Worm (Caenorhabditis elegans) whole organism, L2 larva: ENCODE data around the gene anmt-2.

Source experiments
- C34F6.9 ChIP-seq: fragments of 150-350 bp; optimal IDR thresholded peaks from 2 replicates; lab custom pipeline; 2014; ENCODE audit warnings: missing biosample characterization, missing genetic modification characterization
- F13H6.1 ChIP-seq: sonication (generic microtip); optimal IDR thresholded peaks from 2 replicates; lab custom pipeline; 2016; ENCODE audit warnings: missing genetic modification characterization, missing compliant biosample characterization
- R02D3.7 ChIP-seq: fragments of 150-350 bp; optimal IDR thresholded peaks from 2 replicates; lab custom pipeline; 2014; ENCODE audit warnings: missing biosample characterization, missing genetic modification characterization
- Y55F3AM.14 ChIP-seq: fragments of 200-800 bp; sonication (Bioruptor generic); optimal IDR thresholded peaks from 2 replicates; lab custom pipeline; 2018; ENCODE audit warnings: mild to moderate bottlenecking, missing genetic modification characterization, missing compliant biosample characterization
- ZK546.5 ChIP-seq: sonication (generic microtip); optimal IDR thresholded peaks from 2 replicates; lab custom pipeline; 2017; ENCODE audit warnings: missing biosample characterization, missing genetic modification characterization
- alr-1 ChIP-seq: fragments of 150-350 bp; optimal IDR thresholded peaks from 2 replicates; lab custom pipeline; 2014; ENCODE audit warnings: missing biosample characterization, missing genetic modification characterization
- aly-2 ChIP-seq: fragments of 150-350 bp; optimal IDR thresholded peaks from 2 replicates; lab custom pipeline; 2014; ENCODE audit warnings: missing biosample characterization, missing genetic modification characterization
- ama-1 ChIP-seq: fragments of 150-350 bp; optimal IDR thresholded peaks from 2 replicates; lab custom pipeline; 2018; ENCODE audit warnings: inconsistent platforms
- blmp-1 ChIP-seq: sonication (generic microtip); optimal IDR thresholded peaks from 2 replicates; lab custom pipeline; 2017; ENCODE audit warnings: missing genetic modification characterization, mild to moderate bottlenecking, missing compliant biosample characterization, antibody characterized with exemption, moderate library complexity; ENCODE audit not compliant: insufficient read depth
- ceh-16 ChIP-seq: fragments of 150-350 bp; optimal IDR thresholded peaks from 2 replicates; lab custom pipeline; 2014; ENCODE audit warnings: missing biosample characterization, missing genetic modification characterization
- ceh-82 ChIP-seq: fragments of 150-350 bp; optimal IDR thresholded peaks from 2 replicates; lab custom pipeline; 2014; ENCODE audit warnings: missing biosample characterization, missing genetic modification characterization
- crh-2 ChIP-seq: sonication (generic microtip); optimal IDR thresholded peaks from 2 replicates; lab custom pipeline; 2017; ENCODE audit warnings: missing biosample characterization, missing genetic modification characterization
- dmd-4 ChIP-seq: sonication (generic microtip); optimal IDR thresholded peaks from 2 replicates; lab custom pipeline; 2017; ENCODE audit warnings: missing biosample characterization, missing genetic modification characterization
- egl-27 ChIP-seq: sonication (generic microtip); optimal IDR thresholded peaks from 3 replicates; lab custom pipeline; 2017; ENCODE audit warnings: missing biosample characterization, missing genetic modification reagents, missing genetic modification characterization
- elt-1 ChIP-seq: fragments of 150-350 bp; optimal IDR thresholded peaks from 2 replicates; lab custom pipeline; 2014; ENCODE audit warnings: missing biosample characterization, missing genetic modification characterization
- elt-3 ChIP-seq: sonication (generic microtip); optimal IDR thresholded peaks from 2 replicates; lab custom pipeline; 2017; ENCODE audit warnings: missing biosample characterization, missing genetic modification characterization
- fos-1 ChIP-seq: fragments of 150-350 bp; optimal IDR thresholded peaks from 2 replicates; lab custom pipeline; 2014; ENCODE audit warnings: missing biosample characterization, missing genetic modification characterization
- gmeb-1 ChIP-seq: fragments of 150-350 bp; optimal IDR thresholded peaks from 2 replicates; lab custom pipeline; 2014; ENCODE audit warnings: missing biosample characterization, missing genetic modification characterization
- lin-11 ChIP-seq: fragments of 150-350 bp; sonication (generic microtip); optimal IDR thresholded peaks from 2 replicates; lab custom pipeline; 2014; ENCODE audit warnings: missing biosample characterization, missing genetic modification characterization, inconsistent platforms, mixed read lengths
- lin-39 ChIP-seq: fragments of 150-350 bp; optimal IDR thresholded peaks from 2 replicates; lab custom pipeline; 2014; ENCODE audit warnings: missing biosample characterization, missing genetic modification reagents, missing genetic modification characterization
- lsy-2 ChIP-seq, 2 experiments: fragments of 150-350 bp in 1 of 2; sonication (generic microtip) in 1 of 2; optimal IDR thresholded peaks; 2 replicates each; lab custom pipeline; 2014 to 2017; ENCODE audit warnings: missing biosample characterization in 2 of 2, missing genetic modification characterization in 2 of 2
- mbf-1 ChIP-seq: sonication (generic microtip); optimal IDR thresholded peaks from 2 replicates; lab custom pipeline; 2017; ENCODE audit warnings: missing biosample characterization, missing genetic modification characterization
- mdl-1 ChIP-seq, 2 experiments: fragments of 150-350 bp in 1 of 2; sonication (generic microtip) in 1 of 2; optimal IDR thresholded peaks; 2 replicates each; lab custom pipeline; 2017; ENCODE audit warnings: missing biosample characterization in 2 of 2, missing genetic modification characterization in 2 of 2
- nhr-10 ChIP-seq: sonication (generic microtip); optimal IDR thresholded peaks from 2 replicates; lab custom pipeline; 2017; ENCODE audit warnings: missing biosample characterization, missing genetic modification characterization
- nhr-11 ChIP-seq: fragments of 150-350 bp; optimal IDR thresholded peaks from 2 replicates; lab custom pipeline; 2014; ENCODE audit warnings: missing biosample characterization, missing genetic modification characterization
- nhr-12 ChIP-seq: fragments of 150-350 bp; optimal IDR thresholded peaks from 2 replicates; lab custom pipeline; 2014; ENCODE audit warnings: missing biosample characterization, missing genetic modification characterization
- nhr-129 ChIP-seq: fragments of 150-350 bp; optimal IDR thresholded peaks from 2 replicates; lab custom pipeline; 2014; ENCODE audit warnings: missing biosample characterization, missing genetic modification characterization
- nhr-21 ChIP-seq: fragments of 150-350 bp; optimal IDR thresholded peaks from 2 replicates; lab custom pipeline; 2014; ENCODE audit warnings: missing biosample characterization, missing genetic modification characterization
- nhr-23 ChIP-seq: fragments of 150-350 bp; optimal IDR thresholded peaks from 2 replicates; lab custom pipeline; 2014; ENCODE audit warnings: missing biosample characterization, missing genetic modification reagents, missing genetic modification characterization
- nhr-237 ChIP-seq: fragments of 150-350 bp; optimal IDR thresholded peaks from 2 replicates; lab custom pipeline; 2014; ENCODE audit warnings: missing biosample characterization, missing genetic modification characterization
- nhr-25 ChIP-seq: fragments of 150-350 bp; sonication (generic microtip); optimal IDR thresholded peaks from 3 replicates; lab custom pipeline; 2014; ENCODE audit warnings: missing biosample characterization, missing genetic modification characterization
- nhr-6 ChIP-seq: fragments of 150-350 bp; optimal IDR thresholded peaks from 2 replicates; lab custom pipeline; 2014; ENCODE audit warnings: missing biosample characterization, missing genetic modification characterization
- nhr-77 ChIP-seq: fragments of 150-350 bp; optimal IDR thresholded peaks from 2 replicates; lab custom pipeline; 2014; ENCODE audit warnings: missing biosample characterization, missing genetic modification characterization
- peb-1 ChIP-seq: fragments of 150-350 bp; optimal IDR thresholded peaks from 2 replicates; lab custom pipeline; 2014; ENCODE audit warnings: missing biosample characterization, missing genetic modification characterization
- skn-1 ChIP-seq: sonication (generic microtip); optimal IDR thresholded peaks from 2 replicates; lab custom pipeline; 2017; ENCODE audit warnings: missing biosample characterization, missing genetic modification characterization
- sma-3 ChIP-seq: sonication (generic microtip); optimal IDR thresholded peaks from 2 replicates; lab custom pipeline; 2016; ENCODE audit warnings: missing genetic modification reagents, missing genetic modification characterization, missing compliant biosample characterization
- sma-9 ChIP-seq, 2 experiments: fragments of 150-350 bp in 1 of 2; sonication (generic microtip) in 1 of 2; optimal IDR thresholded peaks; 2 replicates each; lab custom pipeline; 2014 to 2016; ENCODE audit warnings: missing genetic modification characterization in 2 of 2, mild to moderate bottlenecking in 1 of 2, missing biosample characterization in 1 of 2, missing compliant biosample characterization in 1 of 2, missing genetic modification reagents in 1 of 2, moderate library complexity in 1 of 2
- snpc-4 ChIP-seq: fragments of 150-350 bp; optimal IDR thresholded peaks from 2 replicates; lab custom pipeline; 2014; ENCODE audit warnings: missing biosample characterization, missing genetic modification characterization
- unc-39 ChIP-seq: fragments of 150-350 bp; optimal IDR thresholded peaks from 2 replicates; lab custom pipeline; 2014; ENCODE audit warnings: missing biosample characterization, missing genetic modification characterization
- unc-62 ChIP-seq: fragments of 150-350 bp; optimal IDR thresholded peaks from 2 replicates; lab custom pipeline; 2014; ENCODE audit warnings: missing biosample characterization, missing genetic modification reagents, missing genetic modification characterization
- zag-1 ChIP-seq: fragments of 150-350 bp; optimal IDR thresholded peaks from 2 replicates; lab custom pipeline; 2014; ENCODE audit warnings: missing biosample characterization, missing genetic modification characterization
- ztf-1 ChIP-seq: fragments of 200-800 bp; sonication (Bioruptor generic); conservative IDR thresholded peaks from 2 replicates; pipeline ENCODE4 v1.3.6; 2022; ENCODE audit warnings: missing genetic modification characterization, missing compliant biosample characterization
- ztf-4 ChIP-seq: fragments of 150-350 bp; optimal IDR thresholded peaks from 2 replicates; lab custom pipeline; 2014; ENCODE audit warnings: missing biosample characterization, missing genetic modification characterization

anmt-2 gene

ce11 chrIII:6145896-6146295 is 11.7 kb downstream of the anmt-2 start, which contains the start of gene Y42G9A.3:
Gene Y42G9A.3, plus strand, starts transcription at chrIII:6146258.
- TF ChIP-seq sma-9 (GFP tag; optimal IDR thresholded peaks at IDR 0.05; lab: Kevin White, UChicago) (peak; percentile 5), sma-9 (tag; optimal IDR thresholded peaks at IDR 0.05; lab: Kevin White, UChicago) (no peak), fos-1 (tag; lab: Kevin White, UChicago) (peak; percentile 35), Y55F3AM.14 (GFP tag; lab: Kevin White, UChicago) (no peak), skn-1 (tag; lab: Kevin White, UChicago) (peak; percentile 78)

ce11 chrIII:6145309-6145708 is 12.2 kb downstream of the anmt-2 start:
- TF ChIP-seq elt-1 (tag; lab: Kevin White, UChicago) (no peak), blmp-1 (peak; percentile 22), sma-3 (GFP tag; lab: Kevin White, UChicago) (peak; percentile 62), sma-9 (GFP tag; optimal IDR thresholded peaks at IDR 0.05; lab: Kevin White, UChicago) (peak; percentile 87), sma-9 (tag; optimal IDR thresholded peaks at IDR 0.05; lab: Kevin White, UChicago) (no peak), nhr-12 (tag; lab: Kevin White, UChicago) (no peak), peb-1 (tag; lab: Kevin White, UChicago) (no peak), lin-39 (tag; lab: Kevin White, UChicago) (no peak), R02D3.7 (no peak), egl-27 (tag; lab: Kevin White, UChicago) (no peak), nhr-11 (tag; lab: Kevin White, UChicago) (no peak), ceh-16 (tag; lab: Kevin White, UChicago) (no peak), aly-2 (tag; lab: Kevin White, UChicago) (no peak), nhr-129 (peak; percentile 40), Y55F3AM.14 (GFP tag; lab: Kevin White, UChicago) (no peak), ama-1 (lab: Kevin White, UChicago) (no peak), skn-1 (tag; lab: Kevin White, UChicago) (no peak), fos-1 (tag; lab: Kevin White, UChicago) (peak; percentile 26), nhr-6 (tag; lab: Kevin White, UChicago) (no peak), nhr-25 (tag; lab: Kevin White, UChicago) (peak; percentile 75), nhr-21 (tag; lab: Kevin White, UChicago) (peak; percentile 88), lin-11 (tag; lab: Kevin White, UChicago) (no peak), ZK546.5 (tag; lab: Kevin White, UChicago) (no peak), mdl-1 (tag; optimal IDR thresholded peaks at IDR 0.05; lab: Kevin White, UChicago) (peak in 1 of 2 experiments; percentile 14)

ce11 chrIII:6144390-6144962 is 13.1 kb downstream of the anmt-2 start:
- TF ChIP-seq ama-1 (lab: Kevin White, UChicago) (no peak), ceh-16 (tag; lab: Kevin White, UChicago) (no peak), nhr-23 (tag; lab: Kevin White, UChicago) (no peak), nhr-25 (tag; lab: Kevin White, UChicago) (no peak), blmp-1 (peak; percentile 13), nhr-77 (tag; lab: Kevin White, UChicago) (no peak), mbf-1 (tag; lab: Kevin White, UChicago) (no peak), mdl-1 (tag; optimal IDR thresholded peaks at IDR 0.05; lab: Kevin White, UChicago) (peak in 1 of 2 experiments; percentile 59), F13H6.1 (tag; lab: Kevin White, UChicago) (no peak), skn-1 (tag; lab: Kevin White, UChicago) (no peak), dmd-4 (tag; lab: Kevin White, UChicago) (no peak), ceh-82 (no peak), lin-39 (tag; lab: Kevin White, UChicago) (no peak), zag-1 (no peak), nhr-21 (tag; lab: Kevin White, UChicago) (peak; percentile 35), nhr-12 (tag; lab: Kevin White, UChicago) (no peak), peb-1 (tag; lab: Kevin White, UChicago) (no peak), ztf-4 (tag; lab: Kevin White, UChicago) (no peak), sma-9 (GFP tag; optimal IDR thresholded peaks at IDR 0.05; lab: Kevin White, UChicago) (peak; percentile 24), sma-9 (tag; optimal IDR thresholded peaks at IDR 0.05; lab: Kevin White, UChicago) (no peak), lsy-2 (tag; optimal IDR thresholded peaks at IDR 0.05; lab: Kevin White, UChicago) (peak in 1 of 2 experiments; percentile 33), elt-3 (tag; lab: Kevin White, UChicago) (no peak), nhr-129 (peak; percentile 97), alr-1 (no peak), ZK546.5 (tag; lab: Kevin White, UChicago) (no peak), nhr-10 (no peak), nhr-237 (tag; lab: Kevin White, UChicago) (no peak), unc-39 (tag; lab: Kevin White, UChicago) (no peak), gmeb-1 (tag; lab: Kevin White, UChicago) (peak; percentile 10), egl-27 (tag; lab: Kevin White, UChicago) (no peak), Y55F3AM.14 (GFP tag; lab: Kevin White, UChicago) (no peak), ztf-1 (no peak), C34F6.9 (tag; lab: Kevin White, UChicago) (no peak), unc-62 (GFP tag; lab: Kevin White, UChicago) (no peak), sma-3 (GFP tag; lab: Kevin White, UChicago) (peak; percentile 0), snpc-4 (tag; lab: Kevin White, UChicago) (no peak), crh-2 (tag; lab: Kevin White, UChicago) (no peak), fos-1 (tag; lab: Kevin White, UChicago) (no peak)
- TF ChIP-seq, all 48 proteins: peak for 8
